Fruit fly (Drosophila melanogaster) whole organism, embryonic: Measurements from ENCODE around the gene CG12057.
A peak's percentile ranks its signal among the peaks of the same experiment; 100 is the strongest.

Experiments
- CG10274 ChIP-seq: fragments of 200-800 bp; sonication (Bioruptor generic); optimal IDR thresholded peaks from 3 replicates; lab custom pipeline; 2017; ENCODE audit warnings: missing biosample characterization, mild to moderate bottlenecking, missing genetic modification characterization
- CG11560 ChIP-seq: fragments of 200-800 bp; sonication (Bioruptor generic); IDR thresholded peaks from 3 replicates; pipeline ENCODE4 v1.3.6; 2022; ENCODE audit warnings: missing biosample characterization, missing genetic modification characterization
- CG11723 ChIP-seq: fragments of 200-800 bp; sonication (Bioruptor generic); optimal IDR thresholded peaks from 2 replicates; lab custom pipeline; 2017; ENCODE audit warnings: missing biosample characterization, mild to moderate bottlenecking, missing genetic modification characterization
- CG13123 ChIP-seq: fragments of 200-800 bp; sonication (Bioruptor generic); optimal IDR thresholded peaks from 2 replicates; lab custom pipeline; 2016; ENCODE audit warnings: missing biosample characterization, missing genetic modification characterization
- CG14860 ChIP-seq: fragments of 200-800 bp; sonication (Bioruptor generic); IDR thresholded peaks from 3 replicates; pipeline ENCODE4 v1.3.6; 2022; ENCODE audit warnings: missing biosample characterization, missing genetic modification characterization; ENCODE audit not compliant: partially characterized antibody
- CG16815 ChIP-seq: fragments of 200-800 bp; sonication (Bioruptor generic); optimal IDR thresholded peaks from 3 replicates; lab custom pipeline; 2017; ENCODE audit warnings: missing biosample characterization, mild to moderate bottlenecking, missing genetic modification characterization
- CG16863 ChIP-seq: fragments of 200-800 bp; sonication (Bioruptor generic); optimal IDR thresholded peaks from 3 replicates; lab custom pipeline; 2016; ENCODE audit warnings: missing biosample characterization, missing genetic modification characterization
- CG17328 ChIP-seq: fragments of 200-800 bp; sonication (Bioruptor generic); IDR thresholded peaks from 2 replicates; pipeline ENCODE4 v1.3.6; 2022; ENCODE audit warnings: missing biosample characterization, missing genetic modification characterization
- CG18476 ChIP-seq: fragments of 200-800 bp; sonication (Bioruptor generic); optimal IDR thresholded peaks from 2 replicates; lab custom pipeline; 2016; ENCODE audit warnings: missing biosample characterization, mild to moderate bottlenecking, missing genetic modification characterization
- CG18619 ChIP-seq: fragments of 200-800 bp; sonication (Bioruptor generic); optimal IDR thresholded peaks from 3 replicates; lab custom pipeline; 2017; ENCODE audit warnings: missing biosample characterization, mild to moderate bottlenecking, missing genetic modification characterization
- CG2116 ChIP-seq: fragments of 200-800 bp; sonication (Bioruptor generic); optimal IDR thresholded peaks from 3 replicates; lab custom pipeline; 2018; ENCODE audit warnings: missing biosample characterization, mild to moderate bottlenecking, missing genetic modification characterization
- CG31365 ChIP-seq: fragments of 200-800 bp; sonication (Bioruptor generic); optimal IDR thresholded peaks from 2 replicates; lab custom pipeline; 2018; ENCODE audit warnings: missing biosample characterization, mild to moderate bottlenecking, missing genetic modification characterization
- CG31441 ChIP-seq: fragments of 200-800 bp; sonication (Bioruptor generic); IDR thresholded peaks from 2 replicates; pipeline ENCODE4 v1.3.6; 2022; ENCODE audit warnings: missing biosample characterization, missing genetic modification characterization
- CG34422 ChIP-seq: fragments of 200-800 bp; sonication (Bioruptor generic); IDR thresholded peaks from 3 replicates; pipeline ENCODE4 v1.3.6; 2022; ENCODE audit warnings: missing biosample characterization, missing genetic modification characterization
- CG3995 ChIP-seq: fragments of 200-800 bp; sonication (Bioruptor generic); optimal IDR thresholded peaks from 3 replicates; lab custom pipeline; 2016; ENCODE audit warnings: missing biosample characterization, missing genetic modification characterization
- CG4328 ChIP-seq: fragments of 200-800 bp; sonication (Bioruptor generic); optimal IDR thresholded peaks from 3 replicates; lab custom pipeline; 2017; ENCODE audit warnings: missing biosample characterization, missing genetic modification reagents, missing genetic modification characterization
- CG4360 ChIP-seq: fragments of 200-800 bp; sonication (Bioruptor generic); IDR thresholded peaks from 2 replicates; pipeline ENCODE4 v1.3.6; 2022; ENCODE audit warnings: missing biosample characterization, missing genetic modification characterization
- CG4707 ChIP-seq: fragments of 200-800 bp; sonication (Bioruptor generic); optimal IDR thresholded peaks from 2 replicates; lab custom pipeline; 2018; ENCODE audit warnings: missing biosample characterization, mild to moderate bottlenecking, missing genetic modification characterization, moderate library complexity
- CG6813 ChIP-seq: fragments of 200-800 bp; sonication (Bioruptor generic); optimal IDR thresholded peaks from 2 replicates; lab custom pipeline; 2017; ENCODE audit warnings: missing biosample characterization, missing genetic modification characterization, mild to moderate bottlenecking, moderate library complexity, missing genetic modification reagents
- CG8089 ChIP-seq: fragments of 200-800 bp; sonication (Bioruptor generic); optimal IDR thresholded peaks from 3 replicates; lab custom pipeline; 2016; ENCODE audit warnings: missing biosample characterization, missing genetic modification characterization
- CG8765 ChIP-seq: fragments of 200-800 bp; sonication (Bioruptor generic); IDR thresholded peaks from 2 replicates; pipeline ENCODE4 v1.3.6; 2022; ENCODE audit warnings: missing biosample characterization, missing genetic modification characterization
- CG9215 ChIP-seq: fragments of 200-800 bp; sonication (Bioruptor generic); IDR thresholded peaks from 2 replicates; pipeline ENCODE4 v1.3.6; 2022; ENCODE audit warnings: missing biosample characterization, missing genetic modification characterization
- D19A ChIP-seq: fragments of 200-800 bp; optimal IDR thresholded peaks from 3 replicates; lab custom pipeline; 2019; ENCODE audit warnings: missing biosample characterization, mild to moderate bottlenecking, missing genetic modification characterization, moderate library complexity
- Dip2 ChIP-seq: fragments of 200-800 bp; sonication (Bioruptor generic); IDR thresholded peaks from 2 replicates; pipeline ENCODE4 v1.3.6; 2022; ENCODE audit warnings: missing biosample characterization, missing genetic modification characterization
- Doc2 ChIP-seq: fragments of 200-800 bp; sonication (Bioruptor generic); IDR thresholded peaks from 2 replicates; pipeline ENCODE4 v1.3.6; 2022; ENCODE audit warnings: missing biosample characterization, missing genetic modification characterization
- ERR ChIP-seq: fragments of 200-800 bp; sonication (Bioruptor generic); optimal IDR thresholded peaks from 2 replicates; lab custom pipeline; 2016; ENCODE audit warnings: missing biosample characterization, missing genetic modification characterization
- HHEX ChIP-seq: fragments of 200-800 bp; sonication (Bioruptor generic); optimal IDR thresholded peaks from 3 replicates; lab custom pipeline; 2017; ENCODE audit warnings: missing biosample characterization, mild to moderate bottlenecking, missing genetic modification characterization, missing genetic modification reagents
- Lhr ChIP-seq: fragments of 200-800 bp; sonication (Bioruptor generic); optimal IDR thresholded peaks from 3 replicates; lab custom pipeline; 2017; ENCODE audit warnings: mild to moderate bottlenecking, missing biosample characterization, missing genetic modification reagents, missing genetic modification characterization
- Pdp1 ChIP-seq, 2 experiments: fragments of 200-800 bp; sonication (Bioruptor generic); optimal IDR thresholded peaks; 3 replicates each; lab custom pipeline; 2016; ENCODE audit warnings: missing biosample characterization in 2 of 2, missing genetic modification characterization in 2 of 2, mild to moderate bottlenecking in 1 of 2, moderate library complexity in 1 of 2
- Sry-δ ChIP-seq: fragments of 200-800 bp; sonication (Bioruptor generic); optimal IDR thresholded peaks from 2 replicates; lab custom pipeline; 2016; ENCODE audit warnings: missing biosample characterization, missing genetic modification characterization
- Taf1 ChIP-seq: fragments of 200-800 bp; sonication (Bioruptor generic); IDR thresholded peaks from 2 replicates; pipeline ENCODE4 v1.3.6; 2022; ENCODE audit warnings: missing biosample characterization, missing genetic modification characterization
- chif ChIP-seq, 2 experiments: fragments of 200-800 bp; sonication (Bioruptor generic); optimal IDR thresholded peaks; 3 replicates each; lab custom pipeline; 2016; ENCODE audit warnings: missing biosample characterization in 2 of 2, missing genetic modification characterization in 2 of 2
- corto ChIP-seq: fragments of 200-800 bp; sonication (Bioruptor generic); optimal IDR thresholded peaks from 2 replicates; lab custom pipeline; 2016; ENCODE audit warnings: missing biosample characterization, mild to moderate bottlenecking, missing genetic modification characterization, moderate library complexity
- disco-r ChIP-seq: fragments of 200-800 bp; sonication (Bioruptor generic); optimal IDR thresholded peaks from 2 replicates; lab custom pipeline; 2016; ENCODE audit warnings: missing biosample characterization, missing genetic modification characterization
- dysf ChIP-seq: fragments of 200-800 bp; sonication (Bioruptor generic); IDR thresholded peaks from 3 replicates; pipeline ENCODE4 v1.3.6; 2022; ENCODE audit warnings: missing biosample characterization, missing genetic modification characterization
- gce ChIP-seq: fragments of 200-800 bp; sonication (Bioruptor generic); IDR thresholded peaks from 3 replicates; pipeline ENCODE4 v1.3.6; 2022; ENCODE audit warnings: missing biosample characterization, missing genetic modification characterization
- grau ChIP-seq: fragments of 200-800 bp; optimal IDR thresholded peaks from 3 replicates; lab custom pipeline; 2019; ENCODE audit warnings: missing biosample characterization, mild to moderate bottlenecking, missing genetic modification characterization, moderate library complexity
- gsb-n ChIP-seq: fragments of 200-800 bp; sonication (Bioruptor generic); optimal IDR thresholded peaks from 3 replicates; lab custom pipeline; 2018; ENCODE audit warnings: missing biosample characterization, mild to moderate bottlenecking, missing genetic modification characterization
- ham ChIP-seq: fragments of 200-800 bp; sonication (Bioruptor generic); IDR thresholded peaks from 2 replicates; pipeline ENCODE4 v1.3.6; 2022; ENCODE audit warnings: missing biosample characterization, missing genetic modification characterization
- hkb ChIP-seq, 2 experiments: fragments of 200-800 bp in 1 of 2; fragments of >200 bp in 1 of 2; sonication (Bioruptor generic) in 1 of 2; IDR thresholded peaks in 1 of 2; optimal IDR thresholded peaks in 1 of 2; 2 replicates each; pipeline versions ENCODE4 v1.3.6 to Lab custom; 2017 to 2022; ENCODE audit warnings: missing biosample characterization in 1 of 2, missing genetic modification characterization in 1 of 2
- lmd ChIP-seq: fragments of 200-800 bp; sonication (Bioruptor generic); IDR thresholded peaks from 2 replicates; pipeline ENCODE4 v1.3.6; 2022; ENCODE audit warnings: missing biosample characterization, missing genetic modification characterization
- lov ChIP-seq, 2 experiments: fragments of 200-800 bp in 1 of 2; fragments of >200 bp in 1 of 2; sonication (Bioruptor generic) in 1 of 2; IDR thresholded peaks in 1 of 2; optimal IDR thresholded peaks in 1 of 2; 2 replicates in 1 of 2; 3 replicates in 1 of 2; pipeline versions ENCODE4 v1.3.6 to Lab custom; 2017 to 2022; ENCODE audit warnings: missing biosample characterization in 1 of 2, missing genetic modification characterization in 1 of 2
- pan ChIP-seq, 4 experiments: fragments of >200 bp in 3 of 4; fragments of 200-800 bp in 1 of 4; sonication (Bioruptor generic) in 1 of 4; optimal IDR thresholded peaks in 3 of 4; IDR thresholded peaks in 1 of 4; 2 replicates each; pipeline versions ENCODE4 v1.3.6 to Lab custom; 2017 to 2022; ENCODE audit warnings: missing biosample characterization in 2 of 4, missing genetic modification characterization in 2 of 4, mixed read lengths in 1 of 4
- pb ChIP-seq: fragments of 200-800 bp; sonication (Bioruptor generic); optimal IDR thresholded peaks from 3 replicates; lab custom pipeline; 2016; ENCODE audit warnings: missing biosample characterization, missing genetic modification characterization
- phol ChIP-seq: fragments of 200-800 bp; sonication (Bioruptor generic); optimal IDR thresholded peaks from 3 replicates; lab custom pipeline; 2018; ENCODE audit warnings: missing biosample characterization, mild to moderate bottlenecking, missing genetic modification characterization, moderate library complexity
- salm ChIP-seq: fragments of 200-800 bp; sonication (Bioruptor generic); optimal IDR thresholded peaks from 2 replicates; lab custom pipeline; 2018; ENCODE audit warnings: missing biosample characterization, mild to moderate bottlenecking, missing genetic modification characterization
- sim ChIP-seq: fragments of 200-800 bp; sonication (Bioruptor generic); IDR thresholded peaks from 2 replicates; pipeline ENCODE4 v1.3.6; 2022; ENCODE audit warnings: missing biosample characterization, missing genetic modification characterization
- so ChIP-seq: fragments of 200-800 bp; sonication (Bioruptor generic); IDR thresholded peaks from 3 replicates; pipeline ENCODE4 v1.3.6; 2022; ENCODE audit warnings: missing biosample characterization, missing genetic modification characterization
- sr ChIP-seq: fragments of 200-800 bp; sonication (Bioruptor generic); IDR thresholded peaks from 3 replicates; pipeline ENCODE4 v1.3.6; 2022; ENCODE audit warnings: missing biosample characterization, missing genetic modification characterization
- wdn ChIP-seq: fragments of 200-800 bp; sonication (Bioruptor generic); IDR thresholded peaks from 2 replicates; pipeline ENCODE4 v1.3.6; 2022; ENCODE audit warnings: missing biosample characterization, missing genetic modification characterization

CG12057 gene

dm6 chrX:9155134-9155533, 36.3 kb upstream of the CG12057 start (continued):
- TF ChIP-seq CG31365 (tag; lab: Kevin White, UChicago) (no peak), CG34422 (GFP tag; lab: Robert Waterston, UW) (no peak), CG11723 (GFP tag; lab: Kevin White, UChicago) (peak; percentile 12), pan (optimal IDR thresholded peaks at IDR 0.05; lab: Kevin White, UChicago) (no peak), pan (GFP tag; optimal IDR thresholded peaks at IDR 0.05 in 1 of 2, IDR thresholded peaks at IDR 0.05 in 1 of 2) (peak in 1 of 2 experiments; percentile 64), CG4360 (no peak), sr (GFP tag; lab: Robert Waterston, UW) (no peak), CG4328 (GFP tag; lab: Kevin White, UChicago) (peak; percentile 63), lov (optimal IDR thresholded peaks at IDR 0.05; lab: Kevin White, UChicago) (no peak), lov (GFP tag; IDR thresholded peaks at IDR 0.05; lab: Robert Waterston, UW) (no peak), CG3995 (GFP tag; lab: Kevin White, UChicago) (peak; percentile 4), grau (tag; lab: Kevin White, UChicago) (peak; percentile 61), CG14860 (no peak), gsb-n (tag; lab: Kevin White, UChicago) (peak; percentile 9), CG16815 (peak; percentile 14), ham (GFP tag; lab: Robert Waterston, UW) (no peak), phol (tag; lab: Kevin White, UChicago) (peak; percentile 77), sim (GFP tag; lab: Robert Waterston, UW) (no peak), Dip2 (GFP tag; lab: Robert Waterston, UW) (no peak), D19A (tag; lab: Kevin White, UChicago) (peak; percentile 68), salm (tag; lab: Kevin White, UChicago) (no peak), CG16863 (GFP tag; lab: Kevin White, UChicago) (peak; percentile 36), CG18619 (GFP tag; lab: Kevin White, UChicago) (no peak), lmd (GFP tag; lab: Robert Waterston, UW) (peak; percentile 48; the same call in 1 of the 2 replicates), CG8765 (no peak), corto (peak; percentile 59), CG8089 (GFP tag; lab: Kevin White, UChicago) (peak; percentile 39), CG11560 (tag; lab: Robert Waterston, UW) (no peak), hkb (optimal IDR thresholded peaks at IDR 0.05; lab: Kevin White, UChicago) (no peak), hkb (GFP tag; IDR thresholded peaks at IDR 0.05; lab: Robert Waterston, UW) (peak; percentile 61), Sry-δ (GFP tag; lab: Kevin White, UChicago) (no peak), CG4707 (no peak), CG31441 (GFP tag; lab: Robert Waterston, UW) (peak; percentile 25; the same call in 1 of the 2 replicates), CG17328 (GFP tag; lab: Robert Waterston, UW) (0 out of 2 replicates have a peak, but pooled peaks have one; percentile 16), HHEX (GFP tag; lab: Kevin White, UChicago) (peak; percentile 57), CG13123 (no peak), gce (GFP tag; lab: Robert Waterston, UW) (no peak), dysf (peak; percentile 55), CG6813 (GFP tag; lab: Kevin White, UChicago) (peak; percentile 63), Taf1 (GFP tag; lab: Robert Waterston, UW) (no peak), ERR (GFP tag; lab: Kevin White, UChicago) (peak; percentile 18), disco-r (GFP tag; lab: Kevin White, UChicago) (no peak), Lhr (no peak), Pdp1 (GFP tag; optimal IDR thresholded peaks at IDR 0.05; lab: Kevin White, UChicago) (peak in 1 of 2 experiments; percentile 24), CG2116 (GFP tag; lab: Kevin White, UChicago) (peak; percentile 9), CG9215 (no peak), so (GFP tag; lab: Robert Waterston, UW) (no peak), chif (GFP tag; optimal IDR thresholded peaks at IDR 0.05; lab: Kevin White, UChicago) (peak; percentile 1 to 61), wdn (GFP tag; lab: Robert Waterston, UW) (no peak), Doc2 (GFP tag; lab: Robert Waterston, UW) (no peak), CG18476 (GFP tag; lab: Kevin White, UChicago) (peak; percentile 56), pb (GFP tag; lab: Kevin White, UChicago) (no peak), CG10274 (GFP tag; lab: Kevin White, UChicago) (no peak)
